Fruit fly (Drosophila melanogaster) whole organism, prepupa: ENCODE results near the gene Ccz1.

Experiments used
- CG10631 ChIP-seq: fragments of 200-800 bp; sonication (Bioruptor generic); optimal IDR thresholded peaks from 2 replicates; lab custom pipeline; 2016; ENCODE audit warnings: missing biosample characterization, missing genetic modification characterization
- CG10669 ChIP-seq: fragments of 200-800 bp; sonication (Bioruptor generic); optimal IDR thresholded peaks from 3 replicates; lab custom pipeline; 2018; ENCODE audit warnings: missing biosample characterization, mild to moderate bottlenecking, missing genetic modification characterization, moderate library complexity
- CG11294 ChIP-seq: fragments of 200-800 bp; sonication (Bioruptor generic); IDR thresholded peaks from 2 replicates; pipeline ENCODE4 v1.3.6; 2022; ENCODE audit warnings: missing biosample characterization, missing genetic modification characterization
- CG11902 ChIP-seq: fragments of 200-800 bp; sonication (Bioruptor generic); optimal IDR thresholded peaks from 3 replicates; lab custom pipeline; 2016; ENCODE audit warnings: missing biosample characterization, missing genetic modification characterization
- CG15336 ChIP-seq: fragments of 200-800 bp; sonication (Bioruptor generic); IDR thresholded peaks from 2 replicates; pipeline ENCODE4 v1.3.6; 2022; ENCODE audit warnings: missing biosample characterization, missing genetic modification characterization
- CG16779 ChIP-seq: fragments of 200-800 bp; sonication (Bioruptor generic); optimal IDR thresholded peaks from 3 replicates; lab custom pipeline; 2017; ENCODE audit warnings: missing biosample characterization, mild to moderate bottlenecking, missing genetic modification characterization
- CG3032 ChIP-seq: fragments of 200-800 bp; optimal IDR thresholded peaks from 2 replicates; lab custom pipeline; 2019; ENCODE audit warnings: missing biosample characterization, mild to moderate bottlenecking, missing genetic modification characterization, moderate library complexity
- CG31627 ChIP-seq: fragments of 200-800 bp; sonication (Bioruptor generic); optimal IDR thresholded peaks from 3 replicates; lab custom pipeline; 2016; ENCODE audit warnings: missing biosample characterization, missing genetic modification characterization
- CG32006 ChIP-seq: fragments of 200-800 bp; sonication (Bioruptor generic); optimal IDR thresholded peaks from 3 replicates; lab custom pipeline; 2017; ENCODE audit warnings: missing biosample characterization, mild to moderate bottlenecking, missing genetic modification characterization
- CG4318 ChIP-seq: fragments of 200-800 bp; sonication (Bioruptor generic); optimal IDR thresholded peaks from 3 replicates; lab custom pipeline; 2017; ENCODE audit warnings: missing biosample characterization, mild to moderate bottlenecking, missing genetic modification characterization
- CG6163 ChIP-seq: fragments of 200-800 bp; sonication (Bioruptor generic); IDR thresholded peaks from 3 replicates; pipeline ENCODE4 v1.3.6; 2022; ENCODE audit warnings: missing biosample characterization, missing genetic modification characterization
- CG6792 ChIP-seq: fragments of 200-800 bp; sonication (Bioruptor generic); optimal IDR thresholded peaks from 3 replicates; lab custom pipeline; 2016; ENCODE audit warnings: missing biosample characterization, missing genetic modification characterization
- CG6854 ChIP-seq: fragments of 200-800 bp; sonication (Bioruptor generic); optimal IDR thresholded peaks from 2 replicates; lab custom pipeline; 2017; ENCODE audit warnings: missing biosample characterization, mild to moderate bottlenecking, missing genetic modification characterization
- CG7368 ChIP-seq: fragments of 200-800 bp; sonication (Bioruptor generic); optimal IDR thresholded peaks from 3 replicates; lab custom pipeline; 2016; ENCODE audit warnings: missing biosample characterization, missing genetic modification characterization
- CG8319 ChIP-seq: fragments of 200-800 bp; sonication (Bioruptor generic); optimal IDR thresholded peaks from 3 replicates; lab custom pipeline; 2016; ENCODE audit warnings: missing biosample characterization, missing genetic modification characterization
- CG8632 ChIP-seq: fragments of 200-800 bp; sonication (Bioruptor generic); optimal IDR thresholded peaks from 3 replicates; lab custom pipeline; 2016; ENCODE audit warnings: missing biosample characterization, missing genetic modification characterization
- CG9139 ChIP-seq: fragments of 200-800 bp; sonication (Bioruptor generic); optimal IDR thresholded peaks from 3 replicates; lab custom pipeline; 2017; ENCODE audit warnings: missing biosample characterization, mild to moderate bottlenecking, missing genetic modification characterization
- Eip75B ChIP-seq: fragments of 200-800 bp; sonication (Bioruptor generic); optimal IDR thresholded peaks from 3 replicates; lab custom pipeline; 2016; ENCODE audit warnings: missing biosample characterization, missing genetic modification characterization
- Eip78C ChIP-seq: fragments of 200-800 bp; sonication (Bioruptor generic); peaks from one replicate; lab custom pipeline; 2016; ENCODE audit warnings: missing biosample characterization, missing genetic modification characterization
- Eip93F ChIP-seq: fragments of 200-800 bp; sonication (Bioruptor generic); optimal IDR thresholded peaks from 2 replicates; lab custom pipeline; 2016; ENCODE audit warnings: missing biosample characterization, mild to moderate bottlenecking, missing genetic modification characterization
- Ets21C ChIP-seq: fragments of 200-800 bp; sonication (Bioruptor generic); optimal IDR thresholded peaks from 3 replicates; lab custom pipeline; 2016; ENCODE audit warnings: missing biosample characterization, missing genetic modification characterization
- Ets96B ChIP-seq: fragments of 200-800 bp; optimal IDR thresholded peaks from 2 replicates; lab custom pipeline; 2019; ENCODE audit warnings: missing biosample characterization, mild to moderate bottlenecking, missing genetic modification characterization, moderate library complexity
- Gug ChIP-seq: fragments of 200-800 bp; sonication (Bioruptor generic); IDR thresholded peaks from 2 replicates; pipeline ENCODE4 v1.3.6; 2022; ENCODE audit warnings: missing biosample characterization, missing genetic modification characterization
- Hr38 ChIP-seq: sonication (Bioruptor generic); optimal IDR thresholded peaks from 2 replicates; lab custom pipeline; 2016; ENCODE audit warnings: missing biosample characterization, missing genetic modification characterization
- Hr39 ChIP-seq: fragments of 200-800 bp; sonication (Bioruptor generic); optimal IDR thresholded peaks from 2 replicates; lab custom pipeline; 2016; ENCODE audit warnings: missing biosample characterization, missing genetic modification characterization
- Hr4 ChIP-seq: fragments of 200-800 bp; sonication (Bioruptor generic); optimal IDR thresholded peaks from 3 replicates; lab custom pipeline; 2016; ENCODE audit warnings: missing biosample characterization, missing genetic modification characterization
- Met ChIP-seq: fragments of 200-800 bp; sonication (Bioruptor generic); optimal IDR thresholded peaks from 3 replicates; lab custom pipeline; 2016; ENCODE audit warnings: missing biosample characterization, missing genetic modification characterization
- OdsH ChIP-seq: fragments of 200-800 bp; sonication (Bioruptor generic); optimal IDR thresholded peaks from 3 replicates; lab custom pipeline; 2016; ENCODE audit warnings: missing biosample characterization, missing genetic modification characterization
- Smox ChIP-seq: fragments of 200-800 bp; sonication (Bioruptor generic); optimal IDR thresholded peaks from 3 replicates; lab custom pipeline; 2016; ENCODE audit warnings: missing biosample characterization, missing genetic modification characterization
- Sox14 ChIP-seq: fragments of 200-800 bp; sonication (Bioruptor generic); optimal IDR thresholded peaks from 3 replicates; lab custom pipeline; 2016; ENCODE audit warnings: missing biosample characterization, missing genetic modification characterization
- Sox15 ChIP-seq: fragments of 200-800 bp; sonication (Bioruptor generic); optimal IDR thresholded peaks from 3 replicates; lab custom pipeline; 2016; ENCODE audit warnings: missing biosample characterization, missing genetic modification characterization
- acj6 ChIP-seq: fragments of 200-800 bp; sonication (Bioruptor generic); optimal IDR thresholded peaks from 3 replicates; lab custom pipeline; 2016; ENCODE audit warnings: missing biosample characterization, missing genetic modification characterization
- cyc ChIP-seq: fragments of 200-800 bp; sonication (Bioruptor generic); optimal IDR thresholded peaks from 3 replicates; lab custom pipeline; 2016; ENCODE audit warnings: missing biosample characterization, missing genetic modification characterization
- dac ChIP-seq: fragments of 200-800 bp; sonication (Bioruptor generic); optimal IDR thresholded peaks from 2 replicates; lab custom pipeline; 2017; ENCODE audit warnings: missing biosample characterization, mild to moderate bottlenecking, missing genetic modification characterization
- dsx ChIP-seq: fragments of 200-800 bp; optimal IDR thresholded peaks from 3 replicates; lab custom pipeline; 2019; ENCODE audit warnings: missing biosample characterization, mild to moderate bottlenecking, missing genetic modification characterization, moderate library complexity; ENCODE audit not compliant: poor library complexity, severe bottlenecking
- eg ChIP-seq: fragments of 200-800 bp; sonication (Bioruptor generic); IDR thresholded peaks from 3 replicates; pipeline ENCODE4 v1.3.6; 2022; ENCODE audit warnings: missing biosample characterization, missing genetic modification characterization
- esn ChIP-seq: fragments of 200-800 bp; sonication (Bioruptor generic); optimal IDR thresholded peaks from 2 replicates; lab custom pipeline; 2016; ENCODE audit warnings: missing biosample characterization, mild to moderate bottlenecking, missing genetic modification characterization, moderate library complexity
- fd85E ChIP-seq: fragments of 200-800 bp; sonication (Bioruptor generic); optimal IDR thresholded peaks from 3 replicates; lab custom pipeline; 2016; ENCODE audit warnings: missing biosample characterization, missing genetic modification characterization
- fkh ChIP-seq: fragments of 200-800 bp; sonication (Bioruptor generic); optimal IDR thresholded peaks from 3 replicates; lab custom pipeline; 2017; ENCODE audit warnings: missing biosample characterization, mild to moderate bottlenecking, missing genetic modification characterization, moderate library complexity
- lz ChIP-seq: fragments of 200-800 bp; sonication (Bioruptor generic); optimal IDR thresholded peaks from 3 replicates; lab custom pipeline; 2016; ENCODE audit warnings: missing biosample characterization, missing genetic modification characterization
- pdm3 ChIP-seq: fragments of 200-800 bp; sonication (Bioruptor generic); optimal IDR thresholded peaks from 3 replicates; lab custom pipeline; 2016; ENCODE audit warnings: missing biosample characterization, missing genetic modification characterization
- spab ChIP-seq: fragments of 200-800 bp; sonication (Bioruptor generic); optimal IDR thresholded peaks from 2 replicates; lab custom pipeline; 2017; ENCODE audit warnings: missing biosample characterization, mild to moderate bottlenecking, missing genetic modification characterization, missing genetic modification reagents
- svp ChIP-seq: fragments of 200-800 bp; sonication (Bioruptor generic); peaks from one replicate; lab custom pipeline; 2016; ENCODE audit warnings: missing biosample characterization, missing genetic modification characterization
- topi ChIP-seq: fragments of 200-800 bp; sonication (Bioruptor generic); optimal IDR thresholded peaks from 3 replicates; lab custom pipeline; 2016; ENCODE audit warnings: missing biosample characterization, missing genetic modification characterization
- vri ChIP-seq: fragments of 200-800 bp; sonication (Bioruptor generic); optimal IDR thresholded peaks from 3 replicates; lab custom pipeline; 2016; ENCODE audit warnings: missing biosample characterization, mild to moderate bottlenecking, missing genetic modification characterization

Gene Ccz1

dm6 chr3L:3898978-3899377 is at the start of gene Ccz1:
Gene Ccz1, minus strand, starts transcription at chr3L:3899156.
- TF ChIP-seq CG6163 (GFP tag; lab: Robert Waterston, UW) (no peak), esn (GFP tag; lab: Kevin White, UChicago) (peak; percentile 57), acj6 (GFP tag; lab: Kevin White, UChicago) (peak; percentile 26), pdm3 (GFP tag; lab: Kevin White, UChicago) (peak; percentile 46), CG31627 (GFP tag; lab: Kevin White, UChicago) (peak; percentile 44), Eip78C (GFP tag; lab: Kevin White, UChicago) (peak; percentile 74), CG11294 (no peak), OdsH (GFP tag; lab: Kevin White, UChicago) (peak; percentile 26), fkh (GFP tag; lab: Kevin White, UChicago) (peak; percentile 100), Met (GFP tag; lab: Kevin White, UChicago) (peak; percentile 27), CG6854 (GFP tag; lab: Kevin White, UChicago) (no peak), svp (peak; percentile 37), Smox (GFP tag; lab: Kevin White, UChicago) (peak; percentile 41), Hr39 (GFP tag; lab: Kevin White, UChicago) (peak; percentile 16), dac (no peak), CG16779 (no peak), fd85E (GFP tag; lab: Kevin White, UChicago) (no peak), Hr38 (GFP tag; lab: Kevin White, UChicago) (peak; percentile 35), eg (GFP tag; lab: Robert Waterston, UW) (no peak), vri (peak; percentile 20), CG9139 (GFP tag; lab: Kevin White, UChicago) (peak; percentile 4), CG11902 (GFP tag; lab: Kevin White, UChicago) (no peak), Gug (GFP tag; lab: Robert Waterston, UW) (no peak), CG10631 (GFP tag; lab: Kevin White, UChicago) (peak; percentile 55), cyc (peak; percentile 40), lz (GFP tag; lab: Kevin White, UChicago) (peak; percentile 32), CG8319 (no peak), Sox14 (GFP tag; lab: Kevin White, UChicago) (peak; percentile 12)

dm6 chr3L:3947301-3947941 is 48.5 kb upstream of the Ccz1 start, which contains the start of gene CG10853:
Gene CG10853, plus strand, starts transcription at chr3L:3947891.
- TF ChIP-seq dsx, result peak; percentile 14
- TF ChIP-seq spab, result no peak

dm6 chr3L:3942241-3943028 is 43.5 kb upstream of the Ccz1 start, which contains the start of the genes CG10863 and CG14982:
Gene CG10863, minus strand, starts transcription at chr3L:3942465.
Gene CG14982, plus strand, starts transcription at chr3L:3942710.
- no peak for TF ChIP-seq CG8632 (GFP tag; lab: Kevin White, UChicago)
- TF ChIP-seq Sox15 (GFP tag; lab: Kevin White, UChicago), result no peak
- no peak for TF ChIP-seq cyc
- no peak for TF ChIP-seq CG3032
- TF ChIP-seq CG11902 (GFP tag; lab: Kevin White, UChicago), result no peak
- no peak for TF ChIP-seq topi (GFP tag; lab: Kevin White, UChicago)
- peak; percentile 20 for TF ChIP-seq esn (GFP tag; lab: Kevin White, UChicago)
- no peak for TF ChIP-seq CG32006 (GFP tag; lab: Kevin White, UChicago)
- TF ChIP-seq Smox (GFP tag; lab: Kevin White, UChicago), result no peak
- no peak for TF ChIP-seq Hr38 (GFP tag; lab: Kevin White, UChicago)
- TF ChIP-seq Eip93F (GFP tag; lab: Kevin White, UChicago), result no peak
- TF ChIP-seq svp, result peak; percentile 97
- no peak for TF ChIP-seq Hr4 (GFP tag; lab: Kevin White, UChicago)
- TF ChIP-seq Ets21C (GFP tag; lab: Kevin White, UChicago), result no peak
- no peak for TF ChIP-seq CG4318 (GFP tag; lab: Kevin White, UChicago)
- peak; percentile 28 for TF ChIP-seq CG6854 (GFP tag; lab: Kevin White, UChicago)
- no peak for TF ChIP-seq Ets96B (tag; lab: Kevin White, UChicago)
- no peak for TF ChIP-seq CG31627 (GFP tag; lab: Kevin White, UChicago)
- TF ChIP-seq lz (GFP tag; lab: Kevin White, UChicago), result no peak
- TF ChIP-seq dac, result no peak
- TF ChIP-seq Eip75B (GFP tag; lab: Kevin White, UChicago), result no peak
- TF ChIP-seq Hr39 (GFP tag; lab: Kevin White, UChicago), result no peak
- no peak for TF ChIP-seq CG7368 (GFP tag; lab: Kevin White, UChicago)
- no peak for TF ChIP-seq spab
- TF ChIP-seq CG10669, result no peak
- TF ChIP-seq CG9139 (GFP tag; lab: Kevin White, UChicago), result no peak
- TF ChIP-seq Met (GFP tag; lab: Kevin White, UChicago), result no peak
- TF ChIP-seq CG8319, result no peak
- no peak for TF ChIP-seq CG6792
- TF ChIP-seq vri, result peak; percentile 40
- no peak for TF ChIP-seq CG15336 (GFP tag; lab: Robert Waterston, UW)
